1 fruit fly cellular context compared by ENCODE assay signal in the genomic region with DNA sequence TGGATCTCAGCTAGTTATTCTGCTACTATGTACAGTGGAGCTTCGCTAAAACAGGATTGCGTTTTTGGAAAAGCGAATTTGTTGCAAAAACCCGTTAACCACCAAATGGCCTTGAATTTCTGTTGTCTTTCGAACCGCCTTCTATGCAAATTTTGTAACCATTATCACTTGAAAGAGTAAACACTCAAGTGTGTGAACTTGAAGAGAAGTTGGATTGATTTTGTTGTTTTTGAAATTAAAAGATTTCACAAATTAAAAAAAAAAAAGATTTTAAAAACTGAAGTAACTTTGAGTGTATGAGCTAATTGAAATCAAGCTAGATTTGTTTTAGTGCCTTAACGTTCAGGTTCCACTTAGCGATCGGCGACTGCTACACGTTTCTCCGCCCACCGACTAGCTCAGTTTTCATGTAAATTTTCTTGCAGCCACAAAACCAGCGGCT.
TF ChIP-seq lines count a peak whose summit lies in the region.

No protein-coding gene starts in this region.

TF ChIP-seq in whole organism, embryonic, 481 proteins besides CTCF, POLR2A, EP300 and RAD21 (continued from another document and continues in another):
- peak; percentile 48 for TF ChIP-seq CG3847 (GFP tag; IDR thresholded peaks at IDR 0.05; lab: Robert Waterston, UW)
- no peak for TF ChIP-seq HmgZ (tag; optimal IDR thresholded peaks at IDR 0.05; lab: Kevin White, UChicago)
- TF ChIP-seq pb (GFP tag; optimal IDR thresholded peaks at IDR 0.05; lab: Kevin White, UChicago): peak; percentile 83
- TF ChIP-seq CG1233 (GFP tag; optimal IDR thresholded peaks at IDR 0.05; lab: Kevin White, UChicago): peak; percentile 58
- no peak for TF ChIP-seq Dll (GFP tag; IDR thresholded peaks at IDR 0.05; lab: Robert Waterston, UW; ENCODE audit: partially characterized antibody)
- TF ChIP-seq Nf-YB (GFP tag; optimal IDR thresholded peaks at IDR 0.05; lab: Kevin White, UChicago): peak; percentile 16
- TF ChIP-seq Optix (GFP tag; IDR thresholded peaks at IDR 0.05; lab: Robert Waterston, UW): peak; percentile 62; the same call in 1 of the 3 replicates
- TF ChIP-seq jing (GFP tag; optimal IDR thresholded peaks at IDR 0.05; lab: Kevin White, UChicago): peak; percentile 24
- TF ChIP-seq sisA (GFP tag; IDR thresholded peaks at IDR 0.05; lab: Robert Waterston, UW): peak; percentile 80
- TF ChIP-seq CG7745 (tag; optimal IDR thresholded peaks at IDR 0.05; lab: Kevin White, UChicago): no peak
- peak; percentile 12 to 16 for TF ChIP-seq bsh (GFP tag; optimal IDR thresholded peaks at IDR 0.05; lab: Kevin White, UChicago)
- TF ChIP-seq CG2712 (tag; optimal IDR thresholded peaks at IDR 0.05; lab: Kevin White, UChicago): peak; percentile 63
- TF ChIP-seq lbe (GFP tag; optimal IDR thresholded peaks at IDR 0.05; lab: Kevin White, UChicago): no peak
- no peak for TF ChIP-seq sr (GFP tag; IDR thresholded peaks at IDR 0.05; lab: Robert Waterston, UW)
- TF ChIP-seq Dfd (GFP tag; optimal IDR thresholded peaks at IDR 0.05; lab: Kevin White, UChicago): no peak
- TF ChIP-seq hb (GFP tag; IDR thresholded peaks at IDR 0.05; lab: Robert Waterston, UW; ENCODE audit: partially characterized antibody): no peak
- no peak for TF ChIP-seq CG33557 (GFP tag; optimal IDR thresholded peaks at IDR 0.05; lab: Kevin White, UChicago)
- TF ChIP-seq zfh1 (GFP tag; IDR thresholded peaks at IDR 0.05; lab: Robert Waterston, UW): peak; percentile 64; the same call in 2 of the 3 replicates
- peak; percentile 81 for TF ChIP-seq CG11504 (tag; optimal IDR thresholded peaks at IDR 0.05; lab: Kevin White, UChicago)
- TF ChIP-seq HLHmδ (GFP tag; optimal IDR thresholded peaks at IDR 0.05; lab: Kevin White, UChicago): no peak
- TF ChIP-seq Chrac-16 (GFP tag; optimal IDR thresholded peaks at IDR 0.05; lab: Kevin White, UChicago): peak; percentile 32
- peak; percentile 35; the same call in 1 of the 2 replicates for TF ChIP-seq chm (GFP tag; IDR thresholded peaks at IDR 0.05; lab: Robert Waterston, UW)
- peak; percentile 18 for TF ChIP-seq CG10274 (GFP tag; optimal IDR thresholded peaks at IDR 0.05; lab: Kevin White, UChicago)
- TF ChIP-seq nerfin-1 (tag; optimal IDR thresholded peaks at IDR 0.05; lab: Kevin White, UChicago): peak; percentile 54
- TF ChIP-seq CG9797 (GFP tag; optimal IDR thresholded peaks at IDR 0.05; lab: Kevin White, UChicago): no peak
- peak; percentile 60 for TF ChIP-seq org-1 (GFP tag; optimal IDR thresholded peaks at IDR 0.05; lab: Kevin White, UChicago)
- peak; percentile 7 for TF ChIP-seq CHES-1-like (GFP tag; optimal IDR thresholded peaks at IDR 0.05; lab: Kevin White, UChicago)
- TF ChIP-seq CG4617 (GFP tag; optimal IDR thresholded peaks at IDR 0.05; lab: Kevin White, UChicago; ENCODE audit: borderline replicate concordance): no peak
- TF ChIP-seq fru (optimal IDR thresholded peaks at IDR 0.05; lab: Kevin White, UChicago): no peak
- 0 out of 2 replicates have a peak, but pooled peaks have one; percentile 65 for TF ChIP-seq seq (GFP tag; IDR thresholded peaks at IDR 0.05; lab: Robert Waterston, UW)
- TF ChIP-seq mld (GFP tag; IDR thresholded peaks at IDR 0.05; lab: Robert Waterston, UW; ENCODE audit: partially characterized antibody): no peak
- peak; percentile 60 for TF ChIP-seq Hmr (GFP tag; optimal IDR thresholded peaks at IDR 0.05; lab: Kevin White, UChicago)
- TF ChIP-seq hbn (GFP tag; IDR thresholded peaks at IDR 0.05; lab: Robert Waterston, UW; ENCODE audit: partially characterized antibody): no peak
- TF ChIP-seq ftz-f1 (GFP tag; optimal IDR thresholded peaks at IDR 0.05; lab: Kevin White, UChicago): no peak
- TF ChIP-seq z (GFP tag; IDR thresholded peaks at IDR 0.05; lab: Robert Waterston, UW): no peak
- no peak for TF ChIP-seq CrebB (tag; optimal IDR thresholded peaks at IDR 0.05; lab: Kevin White, UChicago)
- no peak; the same call in 2 of the 3 replicates for TF ChIP-seq Aef1 (GFP tag; IDR thresholded peaks at IDR 0.05; lab: Robert Waterston, UW)
- no peak for TF ChIP-seq CG2129 (GFP tag; IDR thresholded peaks at IDR 0.05; lab: Robert Waterston, UW; ENCODE audit: partially characterized antibody)
- no peak for TF ChIP-seq fu2 (GFP tag; optimal IDR thresholded peaks at IDR 0.05; lab: Kevin White, UChicago)
- peak in 1 of 2 experiments; percentile 19 for TF ChIP-seq Hr78 (GFP tag; optimal IDR thresholded peaks at IDR 0.05; lab: Kevin White, UChicago)
- TF ChIP-seq CG11398 (GFP tag; optimal IDR thresholded peaks at IDR 0.05; lab: Kevin White, UChicago): no peak
- peak; percentile 51 for TF ChIP-seq CG8944 (GFP tag; optimal IDR thresholded peaks at IDR 0.05; lab: Kevin White, UChicago)
- TF ChIP-seq maf-S (GFP tag; optimal IDR thresholded peaks at IDR 0.05; lab: Kevin White, UChicago): peak; percentile 80
- TF ChIP-seq Rx (GFP tag; IDR thresholded peaks at IDR 0.05; lab: Robert Waterston, UW): peak; percentile 68
- peak; percentile 37 for TF ChIP-seq CG3163 (GFP tag; optimal IDR thresholded peaks at IDR 0.05; lab: Kevin White, UChicago)
- TF ChIP-seq Jarid2 (GFP tag; optimal IDR thresholded peaks at IDR 0.05; lab: Kevin White, UChicago): peak; percentile 48
- TF ChIP-seq corto (GFP tag; optimal IDR thresholded peaks at IDR 0.05; lab: Kevin White, UChicago): no peak
- peak; percentile 45 for TF ChIP-seq eyg (GFP tag; optimal IDR thresholded peaks at IDR 0.05; lab: Kevin White, UChicago)
- TF ChIP-seq CG43689 (GFP tag; IDR thresholded peaks at IDR 0.05; lab: Robert Waterston, UW): 0 out of 2 replicates have a peak, but pooled peaks have one; percentile 26
- TF ChIP-seq nom (GFP tag; optimal IDR thresholded peaks at IDR 0.05; lab: Kevin White, UChicago): no peak
- TF ChIP-seq CG17802 (tag; optimal IDR thresholded peaks at IDR 0.05; lab: Kevin White, UChicago): peak; percentile 58
- peak; percentile 39 for TF ChIP-seq Atf-2 (GFP tag; optimal IDR thresholded peaks at IDR 0.05; lab: Kevin White, UChicago)
- TF ChIP-seq CG14965 (GFP tag; optimal IDR thresholded peaks at IDR 0.05; lab: Kevin White, UChicago; ENCODE audit: borderline replicate concordance): peak; percentile 16
- no peak for TF ChIP-seq cg (GFP tag; optimal IDR thresholded peaks at IDR 0.05; lab: Kevin White, UChicago)
- TF ChIP-seq lola (GFP tag; optimal IDR thresholded peaks at IDR 0.05; lab: Kevin White, UChicago): peak in 1 of 3 experiments; percentile 23
- TF ChIP-seq usp (GFP tag; optimal IDR thresholded peaks at IDR 0.05; lab: Kevin White, UChicago): no peak
- TF ChIP-seq CG17328 (GFP tag; IDR thresholded peaks at IDR 0.05; lab: Robert Waterston, UW): peak; percentile 45; the same call in 1 of the 2 replicates
- peak; percentile 35 for TF ChIP-seq tx (GFP tag; optimal IDR thresholded peaks at IDR 0.05; lab: Kevin White, UChicago)
- TF ChIP-seq CG15011 (GFP tag; optimal IDR thresholded peaks at IDR 0.05; lab: Kevin White, UChicago): peak; percentile 63
- TF ChIP-seq vfl (GFP tag; optimal IDR thresholded peaks at IDR 0.05; lab: Kevin White, UChicago): peak; percentile 6
- no peak for TF ChIP-seq CG17568 (GFP tag; optimal IDR thresholded peaks at IDR 0.05; lab: Kevin White, UChicago)
- no peak for TF ChIP-seq prd (optimal IDR thresholded peaks at IDR 0.05; lab: Kevin White, UChicago)
- TF ChIP-seq prd (GFP tag; IDR thresholded peaks at IDR 0.05; lab: Robert Waterston, UW): peak; percentile 82
- TF ChIP-seq CG10565 (GFP tag; optimal IDR thresholded peaks at IDR 0.05; lab: Kevin White, UChicago): no peak
- peak; percentile 46 for TF ChIP-seq NfI (GFP tag; optimal IDR thresholded peaks at IDR 0.05; lab: Kevin White, UChicago)
- peak; percentile 52 for TF ChIP-seq Camta (GFP tag; optimal IDR thresholded peaks at IDR 0.05; lab: Kevin White, UChicago)
- peak; percentile 80 for TF ChIP-seq dysf (GFP tag; IDR thresholded peaks at IDR 0.05; lab: Robert Waterston, UW)
- peak; percentile 22 for TF ChIP-seq ERR (GFP tag; optimal IDR thresholded peaks at IDR 0.05; lab: Kevin White, UChicago)
- peak; percentile 36 for TF ChIP-seq Dip3 (GFP tag; optimal IDR thresholded peaks at IDR 0.05; lab: Kevin White, UChicago)
- no peak for TF ChIP-seq Scr (GFP tag; IDR thresholded peaks at IDR 0.05; lab: Robert Waterston, UW; ENCODE audit: partially characterized antibody)
- peak; percentile 53 for TF ChIP-seq CG18764 (GFP tag; optimal IDR thresholded peaks at IDR 0.05; lab: Kevin White, UChicago)
- no peak for TF ChIP-seq luna (GFP tag; optimal IDR thresholded peaks at IDR 0.05; lab: Kevin White, UChicago)
- TF ChIP-seq CG34224 (GFP tag; IDR thresholded peaks at IDR 0.05; lab: Robert Waterston, UW; ENCODE audit: partially characterized antibody): no peak
- peak; percentile 68 for TF ChIP-seq row (GFP tag; IDR thresholded peaks at IDR 0.05; lab: Robert Waterston, UW)
- peak; percentile 84 for TF ChIP-seq Ptx1 (GFP tag; IDR thresholded peaks at IDR 0.05; lab: Robert Waterston, UW)
- no peak for TF ChIP-seq Lpt (GFP tag; optimal IDR thresholded peaks at IDR 0.05; lab: Kevin White, UChicago)
- TF ChIP-seq CG7839 (tag; optimal IDR thresholded peaks at IDR 0.05; lab: Kevin White, UChicago): peak; percentile 86
- peak; percentile 59 for TF ChIP-seq Mes4 (GFP tag; optimal IDR thresholded peaks at IDR 0.05; lab: Kevin White, UChicago)
- peak; percentile 79 for TF ChIP-seq CG11695 (GFP tag; IDR thresholded peaks at IDR 0.05; lab: Robert Waterston, UW)
- TF ChIP-seq jumu (GFP tag; optimal IDR thresholded peaks at IDR 0.05; lab: Kevin White, UChicago): peak; percentile 83
- TF ChIP-seq ranshi (GFP tag; IDR thresholded peaks at IDR 0.05; lab: Robert Waterston, UW): peak; percentile 71; the same call in 1 of the 2 replicates
- TF ChIP-seq Side (GFP tag; optimal IDR thresholded peaks at IDR 0.05; lab: Kevin White, UChicago): peak; percentile 77
- TF ChIP-seq CG10431 (GFP tag; optimal IDR thresholded peaks at IDR 0.05; lab: Kevin White, UChicago): no peak
- no peak for TF ChIP-seq fd102C (GFP tag; optimal IDR thresholded peaks at IDR 0.05; lab: Kevin White, UChicago)
- TF ChIP-seq GATAe (GFP tag; conservative IDR thresholded peaks at IDR 0.05; lab: Robert Waterston, UW): no peak
- TF ChIP-seq Opbp (GFP tag; IDR thresholded peaks at IDR 0.05; lab: Robert Waterston, UW; ENCODE audit: partially characterized antibody): no peak
- peak; percentile 70 for TF ChIP-seq Antp (GFP tag; optimal IDR thresholded peaks at IDR 0.05; lab: Kevin White, UChicago)
- TF ChIP-seq cas (GFP tag; IDR thresholded peaks at IDR 0.05; lab: Robert Waterston, UW): no peak
- TF ChIP-seq HLH54F (GFP tag; optimal IDR thresholded peaks at IDR 0.05; lab: Kevin White, UChicago): peak; percentile 36
- TF ChIP-seq ase (GFP tag; IDR thresholded peaks at IDR 0.05; lab: Robert Waterston, UW): 0 out of 3 replicates have a peak, but pooled peaks have one; percentile 6
- TF ChIP-seq Hr51 (GFP tag; optimal IDR thresholded peaks at IDR 0.05; lab: Kevin White, UChicago): peak in 1 of 2 experiments; percentile 67
- peak; percentile 43; the same call in 1 of the 3 replicates for TF ChIP-seq croc (GFP tag; conservative IDR thresholded peaks at IDR 0.05; lab: Robert Waterston, UW)
- TF ChIP-seq mirr (GFP tag; optimal IDR thresholded peaks at IDR 0.05; lab: Kevin White, UChicago): no peak
- TF ChIP-seq CG7271 (tag; optimal IDR thresholded peaks at IDR 0.05; lab: Kevin White, UChicago): no peak
- TF ChIP-seq Asciz (GFP tag; optimal IDR thresholded peaks at IDR 0.05; lab: Kevin White, UChicago): peak; percentile 48
- peak; percentile 80 for TF ChIP-seq Oli (tag; optimal IDR thresholded peaks at IDR 0.05; lab: Kevin White, UChicago)
- TF ChIP-seq pnt (GFP tag; optimal IDR thresholded peaks at IDR 0.05; lab: Kevin White, UChicago): peak; percentile 76
- TF ChIP-seq gsb (GFP tag; IDR thresholded peaks at IDR 0.05; lab: Robert Waterston, UW): peak; percentile 51; the same call in 1 of the 2 replicates
- 0 out of 3 replicates have a peak, but pooled peaks have one; percentile 61 for TF ChIP-seq CG11093 (GFP tag; IDR thresholded peaks at IDR 0.05; lab: Robert Waterston, UW)
- TF ChIP-seq CG4730 (GFP tag; IDR thresholded peaks at IDR 0.05; lab: Robert Waterston, UW): 0 out of 2 replicates have a peak, but pooled peaks have one; percentile 34
- no peak for TF ChIP-seq CG15479 (GFP tag; optimal IDR thresholded peaks at IDR 0.05; lab: Kevin White, UChicago)
- peak; percentile 15 for TF ChIP-seq CG15601 (tag; optimal IDR thresholded peaks at IDR 0.05; lab: Kevin White, UChicago)
- no peak for TF ChIP-seq CG15073 (GFP tag; optimal IDR thresholded peaks at IDR 0.05; lab: Kevin White, UChicago)
- TF ChIP-seq Atf3 (GFP tag; optimal IDR thresholded peaks at IDR 0.05; lab: Kevin White, UChicago): peak; percentile 4
- no peak for TF ChIP-seq exex (tag; optimal IDR thresholded peaks at IDR 0.05; lab: Kevin White, UChicago)
- TF ChIP-seq ara (GFP tag; IDR thresholded peaks at IDR 0.05; lab: Robert Waterston, UW): peak; percentile 66; the same call in 1 of the 2 replicates
- peak; percentile 79 for TF ChIP-seq ci (GFP tag; IDR thresholded peaks at IDR 0.05; lab: Robert Waterston, UW)
- TF ChIP-seq CG17612 (GFP tag; IDR thresholded peaks at IDR 0.05; lab: Robert Waterston, UW): peak; percentile 36; the same call in 1 of the 2 replicates
- TF ChIP-seq NFAT (GFP tag; IDR thresholded peaks at IDR 0.05; lab: Robert Waterston, UW): no peak
- peak; percentile 68 for TF ChIP-seq CG10979 (tag; optimal IDR thresholded peaks at IDR 0.05; lab: Kevin White, UChicago)
- TF ChIP-seq yki (optimal IDR thresholded peaks at IDR 0.05; lab: Kevin White, UChicago): no peak
- TF ChIP-seq CG17361 (GFP tag; IDR thresholded peaks at IDR 0.05; lab: Robert Waterston, UW): peak; percentile 84
- TF ChIP-seq CG2120 (GFP tag; optimal IDR thresholded peaks at IDR 0.05; lab: Kevin White, UChicago): peak; percentile 54
- no peak for TF ChIP-seq Sry-β (GFP tag; optimal IDR thresholded peaks at IDR 0.05; lab: Kevin White, UChicago)
- TF ChIP-seq CG10462 (GFP tag; optimal IDR thresholded peaks at IDR 0.05; lab: Kevin White, UChicago): peak; percentile 44
- no peak for TF ChIP-seq twi (tag; optimal IDR thresholded peaks at IDR 0.05; lab: Kevin White, UChicago)
- no peak for TF ChIP-seq YL-1 (GFP tag; optimal IDR thresholded peaks at IDR 0.05; lab: Kevin White, UChicago)
- TF ChIP-seq kay (GFP tag; optimal IDR thresholded peaks at IDR 0.05; lab: Kevin White, UChicago): no peak
- TF ChIP-seq Meics (GFP tag; optimal IDR thresholded peaks at IDR 0.05; lab: Kevin White, UChicago): peak; percentile 77
- TF ChIP-seq CG1603 (tag; optimal IDR thresholded peaks at IDR 0.05; lab: Kevin White, UChicago): peak; percentile 51
- TF ChIP-seq danr (GFP tag; IDR thresholded peaks at IDR 0.05; lab: Robert Waterston, UW): no peak
- peak; percentile 19 for TF ChIP-seq CG10543 (GFP tag; optimal IDR thresholded peaks at IDR 0.05; lab: Kevin White, UChicago)
- TF ChIP-seq dpn (GFP tag; optimal IDR thresholded peaks at IDR 0.05; lab: Kevin White, UChicago): peak; percentile 53 to 74
- TF ChIP-seq toy (GFP tag; IDR thresholded peaks at IDR 0.05; lab: Robert Waterston, UW): no peak
